Fruit fly (Drosophila melanogaster) whole organism, embryonic: ENCODE data around the gene CG6912.

Experiments
- ATbp ChIP-seq: fragments of 200-800 bp; sonication (Bioruptor generic); optimal IDR thresholded peaks from 2 replicates; lab custom pipeline; 2017; ENCODE audit warnings: missing biosample characterization, mild to moderate bottlenecking, missing genetic modification characterization, missing genetic modification reagents
- Asciz ChIP-seq: fragments of 200-800 bp; sonication (Bioruptor generic); optimal IDR thresholded peaks from 2 replicates; lab custom pipeline; 2017; ENCODE audit warnings: missing biosample characterization, mild to moderate bottlenecking, missing genetic modification characterization, missing genetic modification reagents
- BtbVII ChIP-seq: fragments of 200-800 bp; sonication (Bioruptor generic); optimal IDR thresholded peaks from 3 replicates; lab custom pipeline; 2017; ENCODE audit warnings: missing biosample characterization, mild to moderate bottlenecking, missing genetic modification characterization
- CG12104 ChIP-seq: fragments of 200-800 bp; sonication (Bioruptor generic); optimal IDR thresholded peaks from 3 replicates; lab custom pipeline; 2016; ENCODE audit warnings: missing biosample characterization, missing genetic modification characterization
- CG12391 ChIP-seq: fragments of 200-800 bp; sonication (Bioruptor generic); optimal IDR thresholded peaks from 3 replicates; lab custom pipeline; 2018; ENCODE audit warnings: missing biosample characterization, mild to moderate bottlenecking, missing genetic modification characterization, moderate library complexity
- CG13424 ChIP-seq: fragments of 200-800 bp; sonication (Bioruptor generic); optimal IDR thresholded peaks from 2 replicates; lab custom pipeline; 2019; ENCODE audit warnings: missing biosample characterization, mild to moderate bottlenecking, missing genetic modification characterization, moderate library complexity
- CG1529 ChIP-seq: fragments of 200-800 bp; sonication (Bioruptor generic); optimal IDR thresholded peaks from 3 replicates; lab custom pipeline; 2018; ENCODE audit warnings: missing biosample characterization, missing genetic modification characterization
- CG1647 ChIP-seq: fragments of 200-800 bp; sonication (Bioruptor generic); optimal IDR thresholded peaks from 3 replicates; lab custom pipeline; 2016; ENCODE audit warnings: missing biosample characterization, missing genetic modification characterization
- CG17328 ChIP-seq: fragments of 200-800 bp; sonication (Bioruptor generic); IDR thresholded peaks from 2 replicates; pipeline ENCODE4 v1.3.6; 2022; ENCODE audit warnings: missing biosample characterization, missing genetic modification characterization
- CG18619 ChIP-seq: fragments of 200-800 bp; sonication (Bioruptor generic); optimal IDR thresholded peaks from 3 replicates; lab custom pipeline; 2017; ENCODE audit warnings: missing biosample characterization, mild to moderate bottlenecking, missing genetic modification characterization
- CG4854 ChIP-seq: fragments of 200-800 bp; sonication (Bioruptor generic); optimal IDR thresholded peaks from 2 replicates; lab custom pipeline; 2016; ENCODE audit warnings: missing biosample characterization, missing genetic modification characterization, inconsistent platforms
- CG6689 ChIP-seq: fragments of 200-800 bp; sonication (Bioruptor generic); IDR thresholded peaks from 2 replicates; pipeline ENCODE4 v1.3.6; 2022; ENCODE audit warnings: missing biosample characterization, missing genetic modification characterization
- CG7357 ChIP-seq: fragments of 200-800 bp; sonication (Bioruptor generic); IDR thresholded peaks from 3 replicates; pipeline ENCODE4 v1.3.6; 2022; ENCODE audit warnings: missing biosample characterization, missing genetic modification characterization
- CG7372 ChIP-seq: fragments of 200-800 bp; sonication (Bioruptor generic); IDR thresholded peaks from 2 replicates; pipeline ENCODE4 v1.3.6; 2022; ENCODE audit warnings: missing biosample characterization, missing genetic modification characterization
- CG8388 ChIP-seq: fragments of 200-800 bp; sonication (Bioruptor generic); optimal IDR thresholded peaks from 2 replicates; lab custom pipeline; 2019; ENCODE audit warnings: missing biosample characterization, mild to moderate bottlenecking, missing genetic modification characterization, moderate library complexity
- CG9727 ChIP-seq: fragments of 200-800 bp; sonication (Bioruptor generic); optimal IDR thresholded peaks from 3 replicates; lab custom pipeline; 2017; ENCODE audit warnings: missing biosample characterization, mild to moderate bottlenecking, missing genetic modification characterization
- Camta ChIP-seq: fragments of 200-800 bp; sonication (Bioruptor generic); optimal IDR thresholded peaks from 2 replicates; lab custom pipeline; 2016; ENCODE audit warnings: missing biosample characterization, missing genetic modification characterization
- Chrac-16 ChIP-seq: fragments of 200-800 bp; sonication (Bioruptor generic); optimal IDR thresholded peaks from 3 replicates; lab custom pipeline; 2016; ENCODE audit warnings: missing biosample characterization, missing genetic modification characterization
- Dip2 ChIP-seq: fragments of 200-800 bp; sonication (Bioruptor generic); IDR thresholded peaks from 2 replicates; pipeline ENCODE4 v1.3.6; 2022; ENCODE audit warnings: missing biosample characterization, missing genetic modification characterization
- Ets97D ChIP-seq: fragments of 200-800 bp; sonication (Bioruptor generic); optimal IDR thresholded peaks from 3 replicates; lab custom pipeline; 2016; ENCODE audit warnings: missing biosample characterization, missing genetic modification characterization
- Fer2 ChIP-seq: fragments of 200-800 bp; sonication (Bioruptor generic); optimal IDR thresholded peaks from 2 replicates; lab custom pipeline; 2018; ENCODE audit warnings: missing biosample characterization, mild to moderate bottlenecking, missing genetic modification characterization, moderate library complexity
- Fer3 ChIP-seq: fragments of 200-800 bp; sonication (Bioruptor generic); optimal IDR thresholded peaks from 2 replicates; lab custom pipeline; 2018; ENCODE audit warnings: missing biosample characterization, mild to moderate bottlenecking, missing genetic modification characterization, moderate library complexity
- GATAe ChIP-seq: fragments of 200-800 bp; sonication (Bioruptor generic); conservative IDR thresholded peaks from 2 replicates; pipeline ENCODE4 v1.3.6; 2022; ENCODE audit warnings: missing biosample characterization, missing genetic modification characterization
- HmgD ChIP-seq: fragments of 200-800 bp; sonication (Bioruptor generic); optimal IDR thresholded peaks from 3 replicates; lab custom pipeline; 2016; ENCODE audit warnings: missing biosample characterization, missing genetic modification characterization
- Med ChIP-seq: fragments of 200-800 bp; sonication (Bioruptor generic); peaks from one replicate; lab custom pipeline; 2016; ENCODE audit warnings: missing biosample characterization, missing genetic modification characterization, mild to moderate bottlenecking, inconsistent platforms, moderate library complexity
- NC2β ChIP-seq: fragments of 200-800 bp; sonication (Bioruptor generic); optimal IDR thresholded peaks from 2 replicates; lab custom pipeline; 2016; ENCODE audit warnings: missing biosample characterization, missing genetic modification characterization
- Taf1 ChIP-seq: fragments of 200-800 bp; sonication (Bioruptor generic); IDR thresholded peaks from 2 replicates; pipeline ENCODE4 v1.3.6; 2022; ENCODE audit warnings: missing biosample characterization, missing genetic modification characterization
- abd-A ChIP-seq: fragments of 200-800 bp; sonication (Bioruptor generic); optimal IDR thresholded peaks from 3 replicates; lab custom pipeline; 2019; ENCODE audit warnings: missing biosample characterization, mild to moderate bottlenecking, missing genetic modification characterization, moderate library complexity
- ara ChIP-seq: fragments of 200-800 bp; sonication (Bioruptor generic); IDR thresholded peaks from 2 replicates; pipeline ENCODE4 v1.3.6; 2022; ENCODE audit warnings: missing biosample characterization, missing genetic modification characterization
- ash1 ChIP-seq: fragments of 200-800 bp; sonication (Bioruptor generic); optimal IDR thresholded peaks from 2 replicates; lab custom pipeline; 2018; ENCODE audit warnings: missing biosample characterization, mild to moderate bottlenecking, missing genetic modification characterization
- ato ChIP-seq: fragments of 200-800 bp; sonication (Bioruptor generic); IDR thresholded peaks from 2 replicates; pipeline ENCODE4 v1.3.6; 2022; ENCODE audit warnings: missing biosample characterization, missing genetic modification characterization; ENCODE audit not compliant: partially characterized antibody
- bcd ChIP-seq: fragments of 200-800 bp; sonication (Bioruptor generic); optimal IDR thresholded peaks from 2 replicates; lab custom pipeline; 2017; ENCODE audit warnings: missing biosample characterization, mild to moderate bottlenecking, missing genetic modification characterization
- dpn ChIP-seq, 2 experiments: fragments of 200-800 bp; sonication (Bioruptor generic); optimal IDR thresholded peaks; 3 replicates each; lab custom pipeline; 2016; ENCODE audit warnings: missing biosample characterization in 2 of 2, missing genetic modification characterization in 2 of 2
- emc ChIP-seq: fragments of 200-800 bp; sonication (Bioruptor generic); optimal IDR thresholded peaks from 2 replicates; lab custom pipeline; 2016; ENCODE audit warnings: missing biosample characterization, missing genetic modification characterization
- exex ChIP-seq: fragments of 200-800 bp; sonication (Bioruptor generic); optimal IDR thresholded peaks from 4 replicates; lab custom pipeline; 2018; ENCODE audit warnings: missing biosample characterization, mild to moderate bottlenecking, missing genetic modification characterization, moderate library complexity
- eyg ChIP-seq: fragments of 200-800 bp; sonication (Bioruptor generic); optimal IDR thresholded peaks from 3 replicates; lab custom pipeline; 2016; ENCODE audit warnings: missing biosample characterization, missing genetic modification characterization
- fu2 ChIP-seq: fragments of 200-800 bp; sonication (Bioruptor generic); optimal IDR thresholded peaks from 2 replicates; lab custom pipeline; 2016; ENCODE audit warnings: missing biosample characterization, missing genetic modification characterization
- gfzf ChIP-seq: fragments of 200-800 bp; sonication (Bioruptor generic); optimal IDR thresholded peaks from 2 replicates; lab custom pipeline; 2016; ENCODE audit warnings: missing biosample characterization, mild to moderate bottlenecking, missing genetic modification characterization, moderate library complexity
- insv ChIP-seq, 2 experiments: fragments of 200-800 bp; sonication (Bioruptor generic); optimal IDR thresholded peaks; 3 replicates each; lab custom pipeline; 2016 to 2018; ENCODE audit warnings: missing biosample characterization in 2 of 2, missing genetic modification characterization in 2 of 2
- lmd ChIP-seq: fragments of 200-800 bp; sonication (Bioruptor generic); IDR thresholded peaks from 2 replicates; pipeline ENCODE4 v1.3.6; 2022; ENCODE audit warnings: missing biosample characterization, missing genetic modification characterization
- maf-S ChIP-seq: fragments of 200-800 bp; sonication (Bioruptor generic); optimal IDR thresholded peaks from 2 replicates; lab custom pipeline; 2016; ENCODE audit warnings: missing biosample characterization, missing genetic modification characterization
- oc ChIP-seq: fragments of 200-800 bp; sonication (Bioruptor generic); optimal IDR thresholded peaks from 2 replicates; lab custom pipeline; 2018; ENCODE audit warnings: missing biosample characterization, mild to moderate bottlenecking, missing genetic modification characterization, moderate library complexity
- pnt ChIP-seq: fragments of 200-800 bp; sonication (Bioruptor generic); optimal IDR thresholded peaks from 3 replicates; lab custom pipeline; 2016; ENCODE audit warnings: missing biosample characterization, missing genetic modification characterization
- pum ChIP-seq: fragments of 200-800 bp; sonication (Bioruptor generic); optimal IDR thresholded peaks from 2 replicates; lab custom pipeline; 2016; ENCODE audit warnings: missing biosample characterization, missing genetic modification characterization
- pzg ChIP-seq: fragments of 200-800 bp; sonication (Bioruptor generic); optimal IDR thresholded peaks from 3 replicates; lab custom pipeline; 2018; ENCODE audit warnings: missing biosample characterization, mild to moderate bottlenecking, missing genetic modification characterization, moderate library complexity
- sc ChIP-seq, 3 experiments: fragments of >200 bp in 2 of 3; fragments of 200-800 bp in 1 of 3; sonication (Bioruptor generic) in 1 of 3; optimal IDR thresholded peaks; 2 replicates in 2 of 3; 3 replicates in 1 of 3; lab custom pipeline; 2017; ENCODE audit warnings: mild to moderate bottlenecking in 1 of 3, missing biosample characterization in 1 of 3, missing genetic modification characterization in 1 of 3, missing genetic modification reagents in 1 of 3
- tll ChIP-seq, 2 experiments: fragments of 200-800 bp in 1 of 2; fragments of >200 bp in 1 of 2; sonication (Bioruptor generic) in 1 of 2; optimal IDR thresholded peaks; 2 replicates each; lab custom pipeline; 2017 to 2019; ENCODE audit warnings: missing biosample characterization in 2 of 2, missing genetic modification characterization in 2 of 2, mild to moderate bottlenecking in 1 of 2, moderate library complexity in 1 of 2
- usp ChIP-seq: fragments of >200 bp; optimal IDR thresholded peaks from 2 replicates; lab custom pipeline; 2017; ENCODE audit warnings: missing biosample characterization, missing genetic modification characterization
- zfh2 ChIP-seq: fragments of 200-800 bp; sonication (Bioruptor generic); optimal IDR thresholded peaks from 2 replicates; lab custom pipeline; 2016; ENCODE audit warnings: missing biosample characterization, missing genetic modification characterization

CG6912 gene

dm6 chr3R:15139010-15139815 lies 2.4 kb upstream of the CG6912 start (continued):
- TF ChIP-seq tll (GFP tag; optimal IDR thresholded peaks at IDR 0.05; lab: Kevin White, UChicago) = no peak
- TF ChIP-seq CG6689 (GFP tag; lab: Robert Waterston, UW) = 0 out of 2 replicates have a peak, but pooled peaks have one; percentile 29
- no peak for TF ChIP-seq Taf1
- TF ChIP-seq CG1529 = peak; percentile 9
- peak; percentile 95 for TF ChIP-seq CG8388 (GFP tag; lab: Kevin White, UChicago)
- TF ChIP-seq insv (GFP tag; optimal IDR thresholded peaks at IDR 0.05; lab: Kevin White, UChicago) = no peak
- no peak for TF ChIP-seq ato (GFP tag; lab: Robert Waterston, UW)
- no peak for TF ChIP-seq maf-S (GFP tag; lab: Kevin White, UChicago)
- peak; percentile 87 for TF ChIP-seq exex (tag; lab: Kevin White, UChicago)
- TF ChIP-seq HmgD (GFP tag; lab: Kevin White, UChicago) = no peak
- peak; percentile 92 for TF ChIP-seq GATAe (GFP tag; lab: Robert Waterston, UW)
- TF ChIP-seq pzg (GFP tag; lab: Kevin White, UChicago) = no peak
- TF ChIP-seq abd-A = no peak
- no peak for TF ChIP-seq pum (GFP tag; lab: Kevin White, UChicago)
- TF ChIP-seq sc (optimal IDR thresholded peaks at IDR 0.05; lab: Kevin White, UChicago) = no peak
- no peak for TF ChIP-seq sc (GFP tag; optimal IDR thresholded peaks at IDR 0.05; lab: Kevin White, UChicago)
- peak; percentile 61 for TF ChIP-seq Med (GFP tag; lab: Kevin White, UChicago)
- no peak for TF ChIP-seq emc
- no peak for TF ChIP-seq Fer3 (tag; lab: Kevin White, UChicago)
- TF ChIP-seq CG1647 (GFP tag; lab: Kevin White, UChicago) = no peak
- TF ChIP-seq CG13424 = peak; percentile 66
- no peak for TF ChIP-seq Ets97D (GFP tag; lab: Kevin White, UChicago)
- TF ChIP-seq lmd (GFP tag; lab: Robert Waterston, UW) = 0 out of 2 replicates have a peak, but pooled peaks have one; percentile 20
- TF ChIP-seq Camta = peak; percentile 19
- no peak for TF ChIP-seq NC2β (GFP tag; lab: Kevin White, UChicago)
- TF ChIP-seq usp = no peak
- TF ChIP-seq dpn (GFP tag; optimal IDR thresholded peaks at IDR 0.05; lab: Kevin White, UChicago) = peak; percentile 20 to 22
- TF ChIP-seq oc (tag; lab: Kevin White, UChicago) = no peak
- 0 out of 2 replicates have a peak, but pooled peaks have one; percentile 9 for TF ChIP-seq Dip2 (GFP tag; lab: Robert Waterston, UW)
- TF ChIP-seq CG4854 (GFP tag; lab: Kevin White, UChicago) = no peak
- no peak for TF ChIP-seq eyg (GFP tag; lab: Kevin White, UChicago)
- TF ChIP-seq zfh2 (GFP tag; lab: Kevin White, UChicago) = peak; percentile 21
- peak; percentile 10 for TF ChIP-seq bcd (GFP tag; lab: Kevin White, UChicago)
- TF ChIP-seq CG7357 (GFP tag; lab: Robert Waterston, UW) = no peak
- TF ChIP-seq CG7372 (GFP tag; lab: Robert Waterston, UW) = no peak
- 0 out of 2 replicates have a peak, but pooled peaks have one; percentile 7 for TF ChIP-seq CG17328 (GFP tag; lab: Robert Waterston, UW)
- TF ChIP-seq CG12391 (tag; lab: Kevin White, UChicago) = peak; percentile 56
- peak; percentile 39 for TF ChIP-seq fu2
- no peak for TF ChIP-seq pnt (GFP tag; lab: Kevin White, UChicago)
- TF ChIP-seq ATbp (GFP tag; lab: Kevin White, UChicago) = no peak
- TF ChIP-seq CG9727 (GFP tag; lab: Kevin White, UChicago) = peak; percentile 34
- TF ChIP-seq Fer2 (tag; lab: Kevin White, UChicago) = no peak
- TF ChIP-seq CG12104 (GFP tag; lab: Kevin White, UChicago) = no peak
- TF ChIP-seq CG18619 (GFP tag; lab: Kevin White, UChicago) = peak; percentile 54
- TF ChIP-seq ara (GFP tag; lab: Robert Waterston, UW) = no peak
- no peak for TF ChIP-seq gfzf (GFP tag; lab: Kevin White, UChicago)
- no peak for TF ChIP-seq Chrac-16 (GFP tag; lab: Kevin White, UChicago)
- TF ChIP-seq BtbVII (GFP tag; lab: Kevin White, UChicago) = no peak
- no peak for TF ChIP-seq Asciz (GFP tag; lab: Kevin White, UChicago)
- no peak for TF ChIP-seq ash1 (GFP tag; lab: Kevin White, UChicago)
